Fruit fly (Drosophila melanogaster) whole organism, embryonic: ENCODE results near the gene CG15262.
A peak's percentile ranks its signal among the peaks of the same experiment; 100 is the strongest.

Experiments used
- Bdp1 ChIP-seq: fragments of 200-800 bp; sonication (Bioruptor generic); optimal IDR thresholded peaks from 3 replicates; lab custom pipeline; 2016; ENCODE audit warnings: missing biosample characterization, missing genetic modification characterization
- Blimp-1 ChIP-seq: fragments of 200-800 bp; sonication (Bioruptor generic); optimal IDR thresholded peaks from 3 replicates; lab custom pipeline; 2018; ENCODE audit warnings: missing biosample characterization, missing genetic modification characterization, mild to moderate bottlenecking, moderate library complexity, missing genetic modification reagents
- CG10209 ChIP-seq: fragments of 200-800 bp; sonication (Bioruptor generic); optimal IDR thresholded peaks from 3 replicates; lab custom pipeline; 2017; ENCODE audit warnings: missing biosample characterization, mild to moderate bottlenecking, missing genetic modification characterization, missing genetic modification reagents
- CG12942 ChIP-seq: fragments of 200-800 bp; sonication (Bioruptor generic); optimal IDR thresholded peaks from 3 replicates; lab custom pipeline; 2016; ENCODE audit warnings: missing biosample characterization, missing genetic modification characterization
- CG14050 ChIP-seq: fragments of 200-800 bp; sonication (Bioruptor generic); IDR thresholded peaks from 3 replicates; pipeline ENCODE4 v1.3.6; 2022; ENCODE audit warnings: missing biosample characterization, missing genetic modification characterization
- CG15696 ChIP-seq: fragments of 200-800 bp; sonication (Bioruptor generic); optimal IDR thresholded peaks from 2 replicates; lab custom pipeline; 2019; ENCODE audit warnings: missing biosample characterization, mild to moderate bottlenecking, missing genetic modification characterization, moderate library complexity
- CG1647 ChIP-seq: fragments of 200-800 bp; sonication (Bioruptor generic); optimal IDR thresholded peaks from 3 replicates; lab custom pipeline; 2016; ENCODE audit warnings: missing biosample characterization, missing genetic modification characterization
- CG18619 ChIP-seq: fragments of 200-800 bp; sonication (Bioruptor generic); optimal IDR thresholded peaks from 3 replicates; lab custom pipeline; 2017; ENCODE audit warnings: missing biosample characterization, mild to moderate bottlenecking, missing genetic modification characterization
- CG2116 ChIP-seq: fragments of 200-800 bp; sonication (Bioruptor generic); optimal IDR thresholded peaks from 3 replicates; lab custom pipeline; 2018; ENCODE audit warnings: missing biosample characterization, mild to moderate bottlenecking, missing genetic modification characterization
- CG30431 ChIP-seq: fragments of 200-800 bp; sonication (Bioruptor generic); optimal IDR thresholded peaks from 2 replicates; lab custom pipeline; 2017; ENCODE audit warnings: missing biosample characterization, missing genetic modification characterization
- CG4328 ChIP-seq: fragments of 200-800 bp; sonication (Bioruptor generic); optimal IDR thresholded peaks from 3 replicates; lab custom pipeline; 2017; ENCODE audit warnings: missing biosample characterization, missing genetic modification reagents, missing genetic modification characterization
- CG4404 ChIP-seq: fragments of 200-800 bp; sonication (Bioruptor generic); IDR thresholded peaks from 2 replicates; pipeline ENCODE4 v1.3.6; 2022; ENCODE audit warnings: missing biosample characterization, missing genetic modification characterization
- CG6813 ChIP-seq: fragments of 200-800 bp; sonication (Bioruptor generic); optimal IDR thresholded peaks from 2 replicates; lab custom pipeline; 2017; ENCODE audit warnings: missing biosample characterization, missing genetic modification characterization, mild to moderate bottlenecking, moderate library complexity, missing genetic modification reagents
- CG7271 ChIP-seq: fragments of 200-800 bp; sonication (Bioruptor generic); optimal IDR thresholded peaks from 2 replicates; lab custom pipeline; 2018; ENCODE audit warnings: missing biosample characterization, mild to moderate bottlenecking, missing genetic modification characterization, moderate library complexity
- CG8290 ChIP-seq, 3 experiments: fragments of 200-800 bp; sonication (Bioruptor generic); optimal IDR thresholded peaks; 2 replicates each; lab custom pipeline; 2016 to 2019; ENCODE audit warnings: missing biosample characterization in 3 of 3, missing genetic modification characterization in 3 of 3, mild to moderate bottlenecking in 2 of 3, moderate library complexity in 1 of 3
- CG9437 ChIP-seq: fragments of 200-800 bp; sonication (Bioruptor generic); optimal IDR thresholded peaks from 2 replicates; lab custom pipeline; 2018; ENCODE audit warnings: missing biosample characterization, mild to moderate bottlenecking, missing genetic modification characterization
- CG9609 ChIP-seq: fragments of 200-800 bp; sonication (Bioruptor generic); optimal IDR thresholded peaks from 3 replicates; lab custom pipeline; 2016; ENCODE audit warnings: missing biosample characterization, missing genetic modification characterization
- CG9727 ChIP-seq: fragments of 200-800 bp; sonication (Bioruptor generic); optimal IDR thresholded peaks from 3 replicates; lab custom pipeline; 2017; ENCODE audit warnings: missing biosample characterization, mild to moderate bottlenecking, missing genetic modification characterization
- CG9797 ChIP-seq: fragments of 200-800 bp; sonication (Bioruptor generic); optimal IDR thresholded peaks from 3 replicates; lab custom pipeline; 2018; ENCODE audit warnings: missing biosample characterization, mild to moderate bottlenecking, missing genetic modification characterization
- Camta ChIP-seq: fragments of 200-800 bp; sonication (Bioruptor generic); optimal IDR thresholded peaks from 2 replicates; lab custom pipeline; 2016; ENCODE audit warnings: missing biosample characterization, missing genetic modification characterization
- D19B ChIP-seq: fragments of 200-800 bp; sonication (Bioruptor generic); optimal IDR thresholded peaks from 2 replicates; lab custom pipeline; 2017; ENCODE audit warnings: missing biosample characterization, mild to moderate bottlenecking, missing genetic modification characterization
- Deaf1 ChIP-seq: fragments of 200-800 bp; optimal IDR thresholded peaks from 3 replicates; lab custom pipeline; 2019; ENCODE audit warnings: missing biosample characterization, mild to moderate bottlenecking, missing genetic modification characterization, moderate library complexity
- Dfd ChIP-seq, 2 experiments: fragments of >200 bp; optimal IDR thresholded peaks; 2 replicates each; lab custom pipeline; 2017; ENCODE audit warnings: missing biosample characterization in 2 of 2, missing genetic modification characterization in 2 of 2
- Fer1 ChIP-seq: fragments of 200-800 bp; sonication (Bioruptor generic); optimal IDR thresholded peaks from 2 replicates; lab custom pipeline; 2017; ENCODE audit warnings: missing biosample characterization, mild to moderate bottlenecking, missing genetic modification characterization
- Fer3 ChIP-seq: fragments of 200-800 bp; sonication (Bioruptor generic); optimal IDR thresholded peaks from 2 replicates; lab custom pipeline; 2018; ENCODE audit warnings: missing biosample characterization, mild to moderate bottlenecking, missing genetic modification characterization, moderate library complexity
- HHEX ChIP-seq: fragments of 200-800 bp; sonication (Bioruptor generic); optimal IDR thresholded peaks from 3 replicates; lab custom pipeline; 2017; ENCODE audit warnings: missing biosample characterization, mild to moderate bottlenecking, missing genetic modification characterization, missing genetic modification reagents
- Hey ChIP-seq: fragments of 200-800 bp; sonication (Bioruptor generic); optimal IDR thresholded peaks from 3 replicates; lab custom pipeline; 2018; ENCODE audit warnings: missing biosample characterization, mild to moderate bottlenecking, missing genetic modification characterization
- Hr78 ChIP-seq, 2 experiments: fragments of 200-800 bp in 1 of 2; fragments of >200 bp in 1 of 2; sonication (Bioruptor generic) in 1 of 2; optimal IDR thresholded peaks; 2 replicates each; lab custom pipeline; 2017 to 2019; ENCODE audit warnings: missing biosample characterization in 2 of 2, missing genetic modification characterization in 2 of 2, mild to moderate bottlenecking in 1 of 2, moderate library complexity in 1 of 2
- Lim3 ChIP-seq: fragments of 200-800 bp; sonication (Bioruptor generic); IDR thresholded peaks from 2 replicates; pipeline ENCODE4 v1.3.6; 2022; ENCODE audit warnings: missing biosample characterization, missing genetic modification characterization
- MBD-R2 ChIP-seq: fragments of 200-800 bp; sonication (Bioruptor generic); IDR thresholded peaks from 2 replicates; pipeline ENCODE4 v1.3.6; 2022; ENCODE audit warnings: missing biosample characterization, missing genetic modification characterization
- NK7.1 ChIP-seq: fragments of 200-800 bp; sonication (Bioruptor generic); optimal IDR thresholded peaks from 3 replicates; lab custom pipeline; 2016; ENCODE audit warnings: missing biosample characterization, missing genetic modification characterization
- Oaz ChIP-seq: fragments of 200-800 bp; sonication (Bioruptor generic); IDR thresholded peaks from 2 replicates; pipeline ENCODE4 v1.3.6; 2022; ENCODE audit warnings: missing biosample characterization, missing genetic modification characterization
- croc ChIP-seq: fragments of 200-800 bp; sonication (Bioruptor generic); conservative IDR thresholded peaks from 3 replicates; pipeline ENCODE4 v1.3.6; 2022; ENCODE audit warnings: missing biosample characterization, missing genetic modification characterization
- dmrt11E ChIP-seq: fragments of 200-800 bp; sonication (Bioruptor generic); optimal IDR thresholded peaks from 3 replicates; lab custom pipeline; 2018; ENCODE audit warnings: missing biosample characterization, mild to moderate bottlenecking, missing genetic modification characterization, moderate library complexity
- dmrt99B ChIP-seq: fragments of 200-800 bp; sonication (Bioruptor generic); optimal IDR thresholded peaks from 2 replicates; lab custom pipeline; 2018; ENCODE audit warnings: missing biosample characterization, mild to moderate bottlenecking, missing genetic modification characterization, moderate library complexity
- fd64A ChIP-seq: fragments of 200-800 bp; sonication (Bioruptor generic); optimal IDR thresholded peaks from 3 replicates; lab custom pipeline; 2018; ENCODE audit warnings: missing biosample characterization, mild to moderate bottlenecking, missing genetic modification characterization
- gcm ChIP-seq: fragments of 200-800 bp; sonication (Bioruptor generic); optimal IDR thresholded peaks from 2 replicates; lab custom pipeline; 2019; ENCODE audit warnings: missing biosample characterization, mild to moderate bottlenecking, missing genetic modification characterization, moderate library complexity
- grn ChIP-seq: fragments of 200-800 bp; sonication (Bioruptor generic); optimal IDR thresholded peaks from 3 replicates; lab custom pipeline; 2017; ENCODE audit warnings: missing biosample characterization, missing genetic modification characterization
- ind ChIP-seq: fragments of 200-800 bp; sonication (Bioruptor generic); optimal IDR thresholded peaks from 3 replicates; lab custom pipeline; 2016; ENCODE audit warnings: missing biosample characterization, missing genetic modification characterization
- kay ChIP-seq: fragments of 200-800 bp; sonication (Bioruptor generic); optimal IDR thresholded peaks from 2 replicates; lab custom pipeline; 2016; ENCODE audit warnings: missing biosample characterization, missing genetic modification characterization
- lbe ChIP-seq: fragments of 200-800 bp; sonication (Bioruptor generic); optimal IDR thresholded peaks from 2 replicates; lab custom pipeline; 2016; ENCODE audit warnings: missing biosample characterization, mild to moderate bottlenecking, missing genetic modification characterization
- onecut ChIP-seq: fragments of 200-800 bp; sonication (Bioruptor generic); IDR thresholded peaks from 2 replicates; pipeline ENCODE4 v1.3.6; 2022; ENCODE audit warnings: missing biosample characterization, missing genetic modification characterization
- row ChIP-seq: fragments of 200-800 bp; sonication (Bioruptor generic); IDR thresholded peaks from 3 replicates; pipeline ENCODE4 v1.3.6; 2022; ENCODE audit warnings: missing biosample characterization, missing genetic modification characterization
- run ChIP-seq: fragments of 200-800 bp; sonication (Bioruptor generic); optimal IDR thresholded peaks from 3 replicates; lab custom pipeline; 2018; ENCODE audit warnings: missing biosample characterization, mild to moderate bottlenecking, missing genetic modification characterization
- ssp ChIP-seq: fragments of 200-800 bp; sonication (Bioruptor generic); IDR thresholded peaks from 2 replicates; pipeline ENCODE4 v1.3.6; 2022; ENCODE audit warnings: missing biosample characterization, missing genetic modification characterization
- tll ChIP-seq, 2 experiments: fragments of 200-800 bp in 1 of 2; fragments of >200 bp in 1 of 2; sonication (Bioruptor generic) in 1 of 2; optimal IDR thresholded peaks; 2 replicates each; lab custom pipeline; 2017 to 2019; ENCODE audit warnings: missing biosample characterization in 2 of 2, missing genetic modification characterization in 2 of 2, mild to moderate bottlenecking in 1 of 2, moderate library complexity in 1 of 2
- toy ChIP-seq: fragments of 200-800 bp; sonication (Bioruptor generic); IDR thresholded peaks from 2 replicates; pipeline ENCODE4 v1.3.6; 2022; ENCODE audit warnings: missing biosample characterization, missing genetic modification characterization
- unc-4 ChIP-seq: fragments of 200-800 bp; sonication (Bioruptor generic); IDR thresholded peaks from 2 replicates; pipeline ENCODE4 v1.3.6; 2022; ENCODE audit warnings: missing biosample characterization, missing genetic modification characterization; ENCODE audit not compliant: partially characterized antibody
- usp ChIP-seq: fragments of >200 bp; optimal IDR thresholded peaks from 2 replicates; lab custom pipeline; 2017; ENCODE audit warnings: missing biosample characterization, missing genetic modification characterization
- zen ChIP-seq: fragments of 200-800 bp; sonication (Bioruptor generic); optimal IDR thresholded peaks from 3 replicates; lab custom pipeline; 2018; ENCODE audit warnings: missing biosample characterization, mild to moderate bottlenecking, missing genetic modification characterization, moderate library complexity
- zfh1 ChIP-seq: fragments of 200-800 bp; sonication (Bioruptor generic); IDR thresholded peaks from 3 replicates; pipeline ENCODE4 v1.3.6; 2022; ENCODE audit warnings: missing biosample characterization, missing genetic modification characterization

The CG15262 gene

dm6 chr2L:15331353-15331752, 33.7 kb downstream of the CG15262 start (continued):
- TF ChIP-seq Hr78 (GFP tag; optimal IDR thresholded peaks at IDR 0.05; lab: Kevin White, UChicago) (no peak), CG9609 (GFP tag; lab: Kevin White, UChicago) (no peak), CG15696 (peak; percentile 11), CG30431 (no peak), NK7.1 (GFP tag; lab: Kevin White, UChicago) (no peak), zen (tag; lab: Kevin White, UChicago) (peak; percentile 92), usp (GFP tag; lab: Kevin White, UChicago) (no peak), CG12942 (GFP tag; lab: Kevin White, UChicago) (no peak), MBD-R2 (GFP tag; lab: Robert Waterston, UW) (no peak), Blimp-1 (GFP tag; lab: Kevin White, UChicago) (no peak), CG6813 (GFP tag; lab: Kevin White, UChicago) (no peak), tll (GFP tag; optimal IDR thresholded peaks at IDR 0.05; lab: Kevin White, UChicago) (peak in 1 of 2 experiments; percentile 47), onecut (GFP tag; lab: Robert Waterston, UW) (no peak), CG1647 (GFP tag; lab: Kevin White, UChicago) (no peak), ssp (GFP tag; lab: Robert Waterston, UW) (no peak), run (tag; lab: Kevin White, UChicago) (no peak), Camta (GFP tag; lab: Kevin White, UChicago) (no peak), Oaz (GFP tag; lab: Robert Waterston, UW) (no peak), CG9797 (GFP tag; lab: Kevin White, UChicago) (no peak), toy (no peak), dmrt11E (peak; percentile 10), Fer1 (GFP tag; lab: Kevin White, UChicago) (no peak), CG9727 (peak; percentile 10), croc (GFP tag; lab: Robert Waterston, UW) (no peak), row (no peak), Fer3 (tag; lab: Kevin White, UChicago) (no peak), Hey (tag; lab: Kevin White, UChicago) (no peak), Lim3 (no peak), CG7271 (tag; lab: Kevin White, UChicago) (peak; percentile 29), CG9437 (GFP tag; lab: Kevin White, UChicago) (no peak), CG10209 (GFP tag; lab: Kevin White, UChicago) (no peak), lbe (GFP tag; lab: Kevin White, UChicago) (no peak), zfh1 (GFP tag; lab: Robert Waterston, UW) (no peak)

- TF ChIP-seq fd64A (no peak), grn (GFP tag; lab: Kevin White, UChicago) (no peak), kay (GFP tag; lab: Kevin White, UChicago) (no peak), dmrt99B (no peak), CG4328 (no peak), CG2116 (GFP tag; lab: Kevin White, UChicago) (no peak), CG8290 (GFP tag; optimal IDR thresholded peaks at IDR 0.05; lab: Kevin White, UChicago) (no peak), CG8290 (tag; optimal IDR thresholded peaks at IDR 0.05; lab: Kevin White, UChicago) (no peak), gcm (GFP tag; lab: Kevin White, UChicago) (no peak), Deaf1 (tag; lab: Kevin White, UChicago) (peak; percentile 34), D19B (GFP tag; lab: Kevin White, UChicago) (no peak), Bdp1 (GFP tag; lab: Kevin White, UChicago) (no peak), Dfd (GFP tag; optimal IDR thresholded peaks at IDR 0.05; lab: Kevin White, UChicago) (no peak), CG18619 (no peak), CG4404 (GFP tag; lab: Robert Waterston, UW) (no peak), CG14050 (GFP tag; lab: Robert Waterston, UW) (no peak), unc-4 (no peak), ind (GFP tag; lab: Kevin White, UChicago) (no peak), HHEX (no peak)
Observed at dm6 chr2L:15332561-15332960, 35.0 kb downstream of the CG15262 start.
